Worm (Caenorhabditis elegans): ENCODE measurements around the gene fbxa-88.

Gene fbxa-88

ce11 chrV:16120499-16120898, 22.4 kb downstream of the fbxa-88 start:
- TF ChIP-seq zip-4 (GFP tag; optimal IDR thresholded peaks at IDR 0.05) = peak; percentile 82
- TF ChIP-seq lin-15B (tag; optimal IDR thresholded peaks at IDR 0.05) = no peak

ce11 chrV:16118601-16119000, 24.3 kb downstream of the fbxa-88 start, which contains the start of gene str-103:
Gene str-103 (minus strand): TSS chrV:16118701.
- TF ChIP-seq lir-3 (tag; optimal IDR thresholded peaks at IDR 0.05; ENCODE audit: poor library complexity) (no peak), lsy-2 (tag; optimal IDR thresholded peaks at IDR 0.05) (no peak), egl-13 (tag; optimal IDR thresholded peaks at IDR 0.05) (no peak), zip-4 (GFP tag; optimal IDR thresholded peaks at IDR 0.05) (no peak), egl-27 (tag; optimal IDR thresholded peaks at IDR 0.05) (no peak), hpl-2 (GFP tag; optimal IDR thresholded peaks at IDR 0.05) (no peak), fkh-4 (tag; optimal IDR thresholded peaks at IDR 0.05; ENCODE audit: borderline replicate concordance) (no peak), lin-39 (tag; optimal IDR thresholded peaks at IDR 0.05) (no peak), rnt-1 (tag; optimal IDR thresholded peaks at IDR 0.05) (no peak), irx-1 (tag; optimal IDR thresholded peaks at IDR 0.05) (no peak), mab-9 (GFP tag; IDR thresholded peaks at IDR 0.05) (no peak), hlh-4 (tag; optimal IDR thresholded peaks at IDR 0.05) (no peak), snpc-4 (tag; optimal IDR thresholded peaks at IDR 0.05) (no peak), alr-1 (tag; optimal IDR thresholded peaks at IDR 0.05; ENCODE audit: borderline replicate concordance) (no peak), tlp-1 (tag; optimal IDR thresholded peaks at IDR 0.05) (no peak)

ce11 chrV:16115381-16115780, 27.5 kb downstream of the fbxa-88 start, which contains the start of gene str-25:
Gene str-25 (plus strand): TSS chrV:16115681.
- no peak for TF ChIP-seq nhr-84 (tag; optimal IDR thresholded peaks at IDR 0.05)
- TF ChIP-seq fkh-10 (GFP tag; optimal IDR thresholded peaks at IDR 0.05) = no peak
- no peak for TF ChIP-seq ceh-82 (tag; optimal IDR thresholded peaks at IDR 0.05)
- no peak for TF ChIP-seq Y116A8C.19 (tag; optimal IDR thresholded peaks at IDR 0.05; ENCODE audit: borderline replicate concordance)
- no peak for TF ChIP-seq nhr-28 (tag; optimal IDR thresholded peaks at IDR 0.05)
- TF ChIP-seq nhr-77 (tag; optimal IDR thresholded peaks at IDR 0.05) = no peak
- no peak for TF ChIP-seq skn-1 (tag; optimal IDR thresholded peaks at IDR 0.05)
- no peak for TF ChIP-seq rnt-1 (tag; optimal IDR thresholded peaks at IDR 0.05)
- no peak for TF ChIP-seq sup-37 (GFP tag; optimal IDR thresholded peaks at IDR 0.05)
- TF ChIP-seq mab-9 (GFP tag; IDR thresholded peaks at IDR 0.05) = no peak
- TF ChIP-seq ceh-8 (GFP tag; optimal IDR thresholded peaks at IDR 0.05) = no peak

- TF ChIP-seq nhr-19 (GFP tag; conservative IDR thresholded peaks at IDR 0.05) (no peak), nhr-85 (tag) (no peak), efl-3 (GFP tag; optimal IDR thresholded peaks at IDR 0.05) (no peak), irx-1 (tag; optimal IDR thresholded peaks at IDR 0.05) (no peak), hlh-17 (GFP tag; optimal IDR thresholded peaks at IDR 0.05; ENCODE audit: borderline replicate concordance) (no peak), unc-30 (tag; optimal IDR thresholded peaks at IDR 0.05) (no peak)
Measured at ce11 chrV:16114237-16114636, 28.7 kb downstream of the fbxa-88 start, which contains the start of gene srxa-16. Gene srxa-16 (minus strand): TSS chrV:16114337.

ce11 chrV:16103594-16103993, 39.3 kb downstream of the fbxa-88 start, which contains the start of gene argk-1:
Gene argk-1 (plus strand): TSS chrV:16103894.
- no peak for TF ChIP-seq Y116A8C.19 (tag; optimal IDR thresholded peaks at IDR 0.05; ENCODE audit: borderline replicate concordance)
- no peak for TF ChIP-seq swsn-7 (tag; optimal IDR thresholded peaks at IDR 0.05)
- TF ChIP-seq nhr-28 (tag; optimal IDR thresholded peaks at IDR 0.05) = no peak
- TF ChIP-seq lsy-2 (tag; optimal IDR thresholded peaks at IDR 0.05) = no peak
- no peak for TF ChIP-seq ztf-4 (tag; optimal IDR thresholded peaks at IDR 0.05)
- no peak for TF ChIP-seq nhr-19 (GFP tag; conservative IDR thresholded peaks at IDR 0.05)
- TF ChIP-seq F16B12.6 (tag; optimal IDR thresholded peaks at IDR 0.05) = no peak
- no peak for TF ChIP-seq unc-98 (GFP tag; IDR thresholded peaks at IDR 0.05)
- no peak for TF ChIP-seq irx-1 (tag; optimal IDR thresholded peaks at IDR 0.05)
- TF ChIP-seq snu-23 (GFP tag; optimal IDR thresholded peaks at IDR 0.05) = no peak
- TF ChIP-seq fkh-8 (tag; optimal IDR thresholded peaks at IDR 0.05) = no peak
- no peak for TF ChIP-seq mef-2 (tag; optimal IDR thresholded peaks at IDR 0.05)
- no peak for TF ChIP-seq ztf-11 (tag; optimal IDR thresholded peaks at IDR 0.05)
- TF ChIP-seq nhr-20 (tag; optimal IDR thresholded peaks at IDR 0.05) = no peak
- no peak for TF ChIP-seq nhr-71 (tag; optimal IDR thresholded peaks at IDR 0.05)
- TF ChIP-seq zip-4 (GFP tag; optimal IDR thresholded peaks at IDR 0.05) = no peak
- TF ChIP-seq nhr-84 (tag; optimal IDR thresholded peaks at IDR 0.05) = no peak

Data from whole organism, L1 larva.